Worm (Caenorhabditis elegans) whole organism, L3 larva: ENCODE measurements around the gene nhx-1.

Experiments
- R02D3.7 ChIP-seq: fragments of 150-350 bp; optimal IDR thresholded peaks from 2 replicates; lab custom pipeline; 2014; ENCODE audit warnings: missing biosample characterization, missing genetic modification characterization
- ZK546.5 ChIP-seq: sonication (generic microtip); optimal IDR thresholded peaks from 2 replicates; lab custom pipeline; 2017; ENCODE audit warnings: missing biosample characterization, missing genetic modification characterization
- ama-1 ChIP-seq: fragments of 150-350 bp; optimal IDR thresholded peaks from 2 replicates; lab custom pipeline; 2018
- ceh-16 ChIP-seq: sonication (generic microtip); optimal IDR thresholded peaks from 2 replicates; lab custom pipeline; 2017; ENCODE audit warnings: missing biosample characterization, missing genetic modification characterization
- ceh-28 ChIP-seq: fragments of 150-350 bp; optimal IDR thresholded peaks from 2 replicates; lab custom pipeline; 2014; ENCODE audit warnings: missing biosample characterization, missing genetic modification reagents, missing genetic modification characterization
- ceh-82 ChIP-seq: fragments of 150-350 bp; optimal IDR thresholded peaks from 2 replicates; lab custom pipeline; 2014; ENCODE audit warnings: missing biosample characterization, missing genetic modification characterization
- ceh-9 ChIP-seq: sonication (generic microtip); optimal IDR thresholded peaks from 2 replicates; lab custom pipeline; 2018; ENCODE audit warnings: missing biosample characterization, missing genetic modification characterization
- daf-12 ChIP-seq: fragments of 150-350 bp; optimal IDR thresholded peaks from 2 replicates; lab custom pipeline; 2014; ENCODE audit warnings: missing biosample characterization, missing genetic modification reagents, missing genetic modification characterization
- egl-27 ChIP-seq: sonication (generic microtip); optimal IDR thresholded peaks from 4 replicates; lab custom pipeline; 2017; ENCODE audit warnings: missing biosample characterization, missing genetic modification reagents, missing genetic modification characterization
- egl-5 ChIP-seq: fragments of 150-350 bp; optimal IDR thresholded peaks from 2 replicates; lab custom pipeline; 2017; ENCODE audit warnings: missing biosample characterization, missing genetic modification reagents, missing genetic modification characterization, inconsistent platforms
- elt-1 ChIP-seq: fragments of 150-350 bp; optimal IDR thresholded peaks from 2 replicates; lab custom pipeline; 2014; ENCODE audit warnings: missing biosample characterization, missing genetic modification characterization
- elt-2 ChIP-seq: sonication (generic microtip); optimal IDR thresholded peaks from 2 replicates; lab custom pipeline; 2016; ENCODE audit warnings: missing genetic modification reagents, mild to moderate bottlenecking, missing genetic modification characterization, missing compliant biosample characterization
- elt-3 ChIP-seq, 3 experiments: fragments of 150-350 bp in 1 of 3; sonication (generic microtip) in 2 of 3; optimal IDR thresholded peaks; 2 replicates in 2 of 3; 4 replicates in 1 of 3; lab custom pipeline; 2014 to 2017; ENCODE audit warnings: missing biosample characterization in 3 of 3, missing genetic modification characterization in 3 of 3
- fkh-10 ChIP-seq: sonication (generic microtip); optimal IDR thresholded peaks from 2 replicates; lab custom pipeline; 2017; ENCODE audit warnings: missing biosample characterization, missing genetic modification reagents, missing genetic modification characterization
- hmg-11 ChIP-seq: sonication (generic microtip); optimal IDR thresholded peaks from 2 replicates; lab custom pipeline; 2016; ENCODE audit warnings: missing genetic modification characterization, missing compliant biosample characterization
- jun-1 ChIP-seq: fragments of 150-350 bp; optimal IDR thresholded peaks from 2 replicates; lab custom pipeline; 2014; ENCODE audit warnings: missing biosample characterization, missing genetic modification reagents, missing genetic modification characterization
- lin-15B ChIP-seq: fragments of 150-350 bp; optimal IDR thresholded peaks from 2 replicates; lab custom pipeline; 2014; ENCODE audit warnings: missing biosample characterization, missing genetic modification characterization
- lin-39 ChIP-seq: fragments of 150-350 bp; optimal IDR thresholded peaks from 2 replicates; lab custom pipeline; 2018; ENCODE audit warnings: missing biosample characterization, missing genetic modification reagents, missing genetic modification characterization
- lsy-12 ChIP-seq: sonication (generic microtip); optimal IDR thresholded peaks from 2 replicates; lab custom pipeline; 2016; ENCODE audit warnings: mild to moderate bottlenecking, missing genetic modification characterization, missing compliant biosample characterization
- mdl-1 ChIP-seq: fragments of 150-350 bp; optimal IDR thresholded peaks from 2 replicates; lab custom pipeline; 2014; ENCODE audit warnings: missing biosample characterization, missing genetic modification characterization
- nfya-1 ChIP-seq: sonication (generic microtip); optimal IDR thresholded peaks from 2 replicates; lab custom pipeline; 2017; ENCODE audit warnings: missing genetic modification characterization, mild to moderate bottlenecking, missing compliant biosample characterization, antibody characterized with exemption, moderate library complexity; ENCODE audit not compliant: insufficient read depth
- nhr-11 ChIP-seq: fragments of 150-350 bp; optimal IDR thresholded peaks from 2 replicates; lab custom pipeline; 2014; ENCODE audit warnings: missing biosample characterization, missing genetic modification characterization
- nhr-23 ChIP-seq: fragments of 150-350 bp; optimal IDR thresholded peaks from 2 replicates; lab custom pipeline; 2014; ENCODE audit warnings: missing biosample characterization, missing genetic modification reagents, missing genetic modification characterization
- nhr-237 ChIP-seq: fragments of 150-350 bp; optimal IDR thresholded peaks from 2 replicates; lab custom pipeline; 2014; ENCODE audit warnings: missing biosample characterization, missing genetic modification characterization
- nhr-25 ChIP-seq: sonication (generic microtip); optimal IDR thresholded peaks from 2 replicates; lab custom pipeline; 2017; ENCODE audit warnings: missing biosample characterization, missing genetic modification characterization
- nhr-43 ChIP-seq: sonication (generic microtip); optimal IDR thresholded peaks from 2 replicates; lab custom pipeline; 2016; ENCODE audit warnings: mild to moderate bottlenecking, missing genetic modification characterization, missing compliant biosample characterization; ENCODE audit not compliant: poor library complexity, severe bottlenecking
- nhr-67 ChIP-seq: fragments of 150-350 bp; optimal IDR thresholded peaks from 2 replicates; lab custom pipeline; 2014; ENCODE audit warnings: missing biosample characterization, missing genetic modification characterization
- nhr-76 ChIP-seq: fragments of 150-350 bp; sonication (generic microtip); optimal IDR thresholded peaks from 5 replicates; lab custom pipeline; 2014; ENCODE audit warnings: missing biosample characterization, missing genetic modification characterization
- nhr-77 ChIP-seq: fragments of 150-350 bp; optimal IDR thresholded peaks from 2 replicates; lab custom pipeline; 2014; ENCODE audit warnings: missing biosample characterization, missing genetic modification characterization
- pha-4 ChIP-seq: fragments of 150-350 bp; optimal IDR thresholded peaks from 2 replicates; lab custom pipeline; 2014; ENCODE audit warnings: missing biosample characterization, missing genetic modification reagents, missing genetic modification characterization
- pqm-1 ChIP-seq: fragments of 150-350 bp; optimal IDR thresholded peaks from 2 replicates; lab custom pipeline; 2017; ENCODE audit warnings: missing biosample characterization, missing genetic modification characterization, inconsistent platforms
- sea-2 ChIP-seq: fragments of 150-350 bp; sonication (generic microtip); optimal IDR thresholded peaks from 4 replicates; lab custom pipeline; 2014; ENCODE audit warnings: missing biosample characterization, missing genetic modification reagents, missing genetic modification characterization
- skn-1 ChIP-seq: fragments of 150-350 bp; optimal IDR thresholded peaks from 2 replicates; lab custom pipeline; 2014; ENCODE audit warnings: missing biosample characterization, missing genetic modification characterization
- snpc-4 ChIP-seq: fragments of 150-350 bp; optimal IDR thresholded peaks from 2 replicates; lab custom pipeline; 2014; ENCODE audit warnings: missing biosample characterization, missing genetic modification characterization
- tbx-2 ChIP-seq: sonication (generic microtip); optimal IDR thresholded peaks from 2 replicates; lab custom pipeline; 2016; ENCODE audit warnings: mild to moderate bottlenecking, missing genetic modification characterization, missing compliant biosample characterization
- unc-39 ChIP-seq: sonication (generic microtip); optimal IDR thresholded peaks from 4 replicates; lab custom pipeline; 2017; ENCODE audit warnings: missing biosample characterization, missing genetic modification characterization
- unc-62 ChIP-seq: fragments of 150-350 bp; sonication (generic microtip); optimal IDR thresholded peaks from 4 replicates; lab custom pipeline; 2014; ENCODE audit warnings: missing biosample characterization, missing genetic modification reagents, missing genetic modification characterization
- zag-1 ChIP-seq: fragments of 150-350 bp; optimal IDR thresholded peaks from 2 replicates; lab custom pipeline; 2014; ENCODE audit warnings: missing biosample characterization, missing genetic modification characterization
- ztf-4 ChIP-seq: fragments of 150-350 bp; optimal IDR thresholded peaks from 2 replicates; lab custom pipeline; 2014; ENCODE audit warnings: missing biosample characterization, missing genetic modification characterization

Gene nhx-1

ce11 chrX:16024558-16024957 is 7.6 kb downstream of the nhx-1 start:
- TF ChIP-seq unc-39 (tag; lab: Kevin White, UChicago) (no peak), elt-2 (tag; lab: Kevin White, UChicago) (peak; percentile 95), jun-1 (tag; lab: Kevin White, UChicago) (peak; percentile 59), skn-1 (tag; lab: Kevin White, UChicago) (peak; percentile 46), pha-4 (tag; lab: Kevin White, UChicago) (peak; percentile 83), nhr-25 (tag; lab: Kevin White, UChicago) (no peak), mdl-1 (tag; lab: Kevin White, UChicago) (peak; percentile 80), nhr-43 (no peak), hmg-11 (peak; percentile 97), nfya-1 (peak; percentile 83), nhr-76 (peak; percentile 32), R02D3.7 (peak; percentile 42), snpc-4 (tag; lab: Kevin White, UChicago) (peak; percentile 87), egl-27 (tag; lab: Kevin White, UChicago) (no peak), zag-1 (peak; percentile 8), daf-12 (tag; lab: Kevin White, UChicago) (peak; percentile 44), nhr-23 (peak; percentile 45), elt-1 (tag; lab: Kevin White, UChicago) (peak; percentile 32), ceh-28 (tag; lab: Kevin White, UChicago) (peak; percentile 71), tbx-2 (tag; lab: Kevin White, UChicago) (peak; percentile 64), pqm-1 (peak; percentile 87), unc-62 (GFP tag; lab: Kevin White, UChicago) (peak; percentile 78), egl-5 (peak; percentile 21), ceh-82 (tag; lab: Kevin White, UChicago) (peak; percentile 20), nhr-77 (no peak), nhr-11 (tag; lab: Kevin White, UChicago) (peak; percentile 51), lin-15B (peak; percentile 49), lsy-12 (tag; lab: Kevin White, UChicago) (peak; percentile 47), lin-39 (tag; lab: Kevin White, UChicago) (peak; percentile 86), ztf-4 (no peak), nhr-237 (tag; lab: Kevin White, UChicago) (no peak), fkh-10 (peak; percentile 60)
- TF ChIP-seq, all 47 proteins: peak for 25

DNA sequence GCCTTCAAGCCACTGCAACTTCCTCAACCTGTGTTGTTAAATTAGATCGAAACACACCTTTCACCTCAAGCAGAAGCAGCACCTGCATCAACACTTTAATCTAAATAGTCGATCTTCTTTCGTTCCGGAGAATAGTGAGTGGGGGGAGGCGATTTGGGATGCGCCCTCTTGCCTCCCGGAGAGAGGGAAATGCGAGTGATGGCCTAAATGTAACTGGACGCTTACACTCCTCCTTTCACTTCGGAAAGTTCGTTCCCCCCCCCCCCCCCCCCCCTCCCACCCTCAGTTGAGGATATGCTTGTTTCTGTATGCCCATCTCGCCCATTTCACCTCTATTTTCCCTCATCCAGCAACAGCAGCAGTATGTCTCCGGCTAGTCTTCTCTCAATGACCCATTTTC is 12.1 kb downstream of the nhx-1 start:
- TF ChIP-seq lsy-12 (tag; lab: Kevin White, UChicago) = no peak
- no peak for TF ChIP-seq tbx-2 (tag; lab: Kevin White, UChicago)
- no peak for TF ChIP-seq ztf-4
- TF ChIP-seq mdl-1 (tag; lab: Kevin White, UChicago) = no peak
- TF ChIP-seq R02D3.7 = no peak
- TF ChIP-seq ceh-9 (tag; lab: Kevin White, UChicago) = no peak
- TF ChIP-seq nhr-67 (tag; lab: Kevin White, UChicago) = no peak
- no peak for TF ChIP-seq ceh-16 (tag; lab: Kevin White, UChicago)
- no peak for TF ChIP-seq elt-3 (tag; optimal IDR thresholded peaks at IDR 0.05; lab: Kevin White, UChicago)
- TF ChIP-seq ceh-82 (tag; lab: Kevin White, UChicago) = no peak
- TF ChIP-seq egl-5 = no peak
- no peak for TF ChIP-seq ama-1 (lab: Kevin White, UChicago)
- TF ChIP-seq fkh-10 = no peak
- no peak for TF ChIP-seq unc-39 (tag; lab: Kevin White, UChicago)
- TF ChIP-seq nhr-43 = no peak
- TF ChIP-seq nhr-237 (tag; lab: Kevin White, UChicago) = no peak
- no peak for TF ChIP-seq ZK546.5 (tag; lab: Kevin White, UChicago)
- TF ChIP-seq snpc-4 (tag; lab: Kevin White, UChicago) = no peak
- TF ChIP-seq nfya-1 = no peak
- TF ChIP-seq sea-2 (GFP tag; lab: Kevin White, UChicago) = no peak
- TF ChIP-seq, all 47 proteins: peak for 0

- TF ChIP-seq ztf-4 (no peak), unc-39 (tag; lab: Kevin White, UChicago) (no peak), fkh-10 (no peak), lin-39 (tag; lab: Kevin White, UChicago) (no peak), unc-62 (GFP tag; lab: Kevin White, UChicago) (no peak), pqm-1 (no peak), ZK546.5 (tag; lab: Kevin White, UChicago) (no peak), ama-1 (lab: Kevin White, UChicago) (no peak), R02D3.7 (no peak), elt-3 (tag; optimal IDR thresholded peaks at IDR 0.05; lab: Kevin White, UChicago) (no peak), ceh-82 (tag; lab: Kevin White, UChicago) (no peak), elt-1 (tag; lab: Kevin White, UChicago) (no peak)
Observed at ce11 chrX:16030506-16030905, 13.6 kb downstream of the nhx-1 start, which contains the start of gene mboa-1. mboa-1 (plus strand) TSS chrX:16030806.
